Fruit fly (Drosophila melanogaster): ENCODE measurements around the gene CG4069.

Gene CG4069

dm6 chr3L:12533392-12534070, 3.6 kb downstream of the CG4069 start, which contains the start of the genes Tsf2 and CG34242 (continued):
- TF ChIP-seq CG6791 (GFP tag; IDR thresholded peaks at IDR 0.05; ENCODE audit: partially characterized antibody): no peak
- TF ChIP-seq CoRest (tag; optimal IDR thresholded peaks at IDR 0.05): peak; percentile 67
- TF ChIP-seq gce (GFP tag; IDR thresholded peaks at IDR 0.05): peak; percentile 94
- TF ChIP-seq CG12299 (tag; optimal IDR thresholded peaks at IDR 0.05): peak; percentile 16
- TF ChIP-seq CG1024 (GFP tag; IDR thresholded peaks at IDR 0.05): 0 out of 2 replicates have a peak, but pooled peaks have one; percentile 12
- TF ChIP-seq CG12942 (GFP tag; optimal IDR thresholded peaks at IDR 0.05): no peak
- no peak for TF ChIP-seq ci (GFP tag; IDR thresholded peaks at IDR 0.05)
- TF ChIP-seq CG12155 (GFP tag; optimal IDR thresholded peaks at IDR 0.05): peak; percentile 1
- TF ChIP-seq vfl (GFP tag; optimal IDR thresholded peaks at IDR 0.05): no peak
- TF ChIP-seq CG10654 (GFP tag; optimal IDR thresholded peaks at IDR 0.05): peak; percentile 81
- TF ChIP-seq PHDP (tag; optimal IDR thresholded peaks at IDR 0.05): peak; percentile 6
- TF ChIP-seq Antp (GFP tag; optimal IDR thresholded peaks at IDR 0.05): no peak
- peak; percentile 66 for TF ChIP-seq lbe (GFP tag; optimal IDR thresholded peaks at IDR 0.05)
- peak; percentile 96 for TF ChIP-seq CG9932 (GFP tag; IDR thresholded peaks at IDR 0.05)
- TF ChIP-seq E2f2 (GFP tag; IDR thresholded peaks at IDR 0.05): peak; percentile 24; the same call in 1 of the 2 replicates
- no peak for TF ChIP-seq ab (GFP tag; optimal IDR thresholded peaks at IDR 0.05)
- TF ChIP-seq CG3726 (GFP tag; IDR thresholded peaks at IDR 0.05): peak; percentile 84; the same call in 2 of the 3 replicates
- peak; percentile 45 for TF ChIP-seq CG12104 (GFP tag; optimal IDR thresholded peaks at IDR 0.05)
- TF ChIP-seq CG10209 (GFP tag; optimal IDR thresholded peaks at IDR 0.05): peak; percentile 4
- TF ChIP-seq fd96Cb (tag; optimal IDR thresholded peaks at IDR 0.05): peak; percentile 92
- TF ChIP-seq CG18764 (GFP tag; optimal IDR thresholded peaks at IDR 0.05): peak; percentile 18
- TF ChIP-seq MESR4 (GFP tag; optimal IDR thresholded peaks at IDR 0.05): peak; percentile 52
- TF ChIP-seq zen2 (GFP tag; IDR thresholded peaks at IDR 0.05; ENCODE audit: partially characterized antibody): no peak
- no peak for TF ChIP-seq cg (GFP tag; optimal IDR thresholded peaks at IDR 0.05)
- TF ChIP-seq gfzf (GFP tag; optimal IDR thresholded peaks at IDR 0.05): peak; percentile 63
- TF ChIP-seq zfh1 (GFP tag; IDR thresholded peaks at IDR 0.05): peak; percentile 93
- TF ChIP-seq Oaz (GFP tag; IDR thresholded peaks at IDR 0.05): peak; percentile 88
- peak; percentile 49 for TF ChIP-seq CG7556 (GFP tag; optimal IDR thresholded peaks at IDR 0.05)
- TF ChIP-seq Ssrp (tag; optimal IDR thresholded peaks at IDR 0.05): peak; percentile 21
- TF ChIP-seq CG4404 (GFP tag; IDR thresholded peaks at IDR 0.05): peak; percentile 78
- no peak for TF ChIP-seq vnd (GFP tag; IDR thresholded peaks at IDR 0.05; ENCODE audit: partially characterized antibody)
- TF ChIP-seq esg (GFP tag; conservative IDR thresholded peaks at IDR 0.05): peak; percentile 97
- TF ChIP-seq jumu (GFP tag; optimal IDR thresholded peaks at IDR 0.05): peak; percentile 8
- TF ChIP-seq CG10267 (tag; optimal IDR thresholded peaks at IDR 0.05): peak; percentile 51
- peak; percentile 86 for TF ChIP-seq CG9215 (GFP tag; IDR thresholded peaks at IDR 0.05)
- TF ChIP-seq CG2116 (GFP tag; optimal IDR thresholded peaks at IDR 0.05): peak; percentile 18
- peak; percentile 95 for TF ChIP-seq Ada2b (GFP tag; IDR thresholded peaks at IDR 0.05)
- peak; percentile 65 for TF ChIP-seq nmo (GFP tag; optimal IDR thresholded peaks at IDR 0.05)
- peak; percentile 11 for TF ChIP-seq HmgZ (tag; optimal IDR thresholded peaks at IDR 0.05)
- TF ChIP-seq ttk (GFP tag; IDR thresholded peaks at IDR 0.05): peak; percentile 96
- peak; percentile 87 for TF ChIP-seq CG11560 (tag; IDR thresholded peaks at IDR 0.05)
- TF ChIP-seq CG31224 (GFP tag; IDR thresholded peaks at IDR 0.05): peak; percentile 67
- peak; percentile 68 for TF ChIP-seq CG10959 (GFP tag; IDR thresholded peaks at IDR 0.05)
- TF ChIP-seq Eip74EF (GFP tag; optimal IDR thresholded peaks at IDR 0.05): peak in 1 of 2 experiments; percentile 33
- TF ChIP-seq nerfin-1 (tag; optimal IDR thresholded peaks at IDR 0.05): peak; percentile 80
- TF ChIP-seq al (GFP tag; IDR thresholded peaks at IDR 0.05): peak; percentile 79
- TF ChIP-seq dan (GFP tag; IDR thresholded peaks at IDR 0.05): peak; percentile 84
- TF ChIP-seq CG7357 (GFP tag; IDR thresholded peaks at IDR 0.05): peak; percentile 91
- peak; percentile 32 for TF ChIP-seq CG13775 (GFP tag; optimal IDR thresholded peaks at IDR 0.05)
- TF ChIP-seq CG16815 (GFP tag; optimal IDR thresholded peaks at IDR 0.05): no peak
